Fruit fly (Drosophila melanogaster): ENCODE measurements around the gene sunn.

DNA sequence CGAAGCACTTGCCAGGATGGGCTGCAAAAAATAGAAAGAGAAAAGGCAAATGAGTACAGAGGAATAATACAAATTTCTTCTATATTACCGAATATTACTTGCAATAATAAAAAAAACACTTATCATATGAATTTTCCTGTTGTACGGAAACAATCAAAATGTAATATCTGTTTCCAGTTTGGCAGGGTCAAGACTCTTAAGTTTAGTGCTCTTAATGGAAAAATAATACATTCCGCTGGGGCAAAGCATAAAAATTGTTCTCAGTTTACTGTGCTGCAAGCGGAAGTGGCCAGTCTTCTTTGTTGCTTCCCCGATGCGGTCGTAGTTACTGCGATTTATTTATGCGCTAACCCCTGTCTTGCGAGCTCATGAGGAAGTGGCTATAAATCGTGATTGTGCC, 15.3 kb upstream of the sunn start:
- TF ChIP-seq Sin3A (optimal IDR thresholded peaks at IDR 0.05) (no peak), psq (optimal IDR thresholded peaks at IDR 0.05) (no peak)
